Worm (Caenorhabditis elegans) whole organism, L1 larva: Measurements from ENCODE around the gene Y54E2A.9.

Experiments used
- alr-1 ChIP-seq: fragments of 200-800 bp; sonication (Bioruptor generic); optimal IDR thresholded peaks from 2 replicates; lab custom pipeline; 2018; ENCODE audit warnings: borderline replicate concordance, mild to moderate bottlenecking, missing genetic modification characterization, missing compliant biosample characterization
- blmp-1 ChIP-seq: fragments of 150-350 bp; optimal IDR thresholded peaks from 2 replicates; lab custom pipeline; 2014; ENCODE audit warnings: missing biosample characterization, missing genetic modification characterization
- ceh-8 ChIP-seq: fragments of 200-800 bp; sonication (Bioruptor generic); optimal IDR thresholded peaks from 2 replicates; lab custom pipeline; 2018; ENCODE audit warnings: mild to moderate bottlenecking, missing genetic modification characterization, moderate library complexity, missing compliant biosample characterization
- ceh-82 ChIP-seq, 3 experiments: fragments of 150-350 bp in 1 of 3; sonication (generic microtip) in 2 of 3; optimal IDR thresholded peaks; 2 replicates each; lab custom pipeline; 2014 to 2017; ENCODE audit warnings: missing biosample characterization in 3 of 3, missing genetic modification characterization in 3 of 3
- ceh-90 ChIP-seq: sonication (generic microtip); optimal IDR thresholded peaks from 2 replicates; lab custom pipeline; 2016; ENCODE audit warnings: missing genetic modification characterization, missing compliant biosample characterization
- dpl-1 ChIP-seq, 3 experiments: fragments of 150-350 bp in 2 of 3; sonication (generic microtip) in 1 of 3; optimal IDR thresholded peaks; 2 replicates each; lab custom pipeline; 2014 to 2017; ENCODE audit warnings: missing biosample characterization in 3 of 3, missing genetic modification characterization in 3 of 3, missing genetic modification reagents in 3 of 3
- dsc-1 ChIP-seq: sonication (generic microtip); optimal IDR thresholded peaks from 2 replicates; lab custom pipeline; 2016; ENCODE audit warnings: mild to moderate bottlenecking, missing genetic modification characterization, missing compliant biosample characterization
- efl-1 ChIP-seq, 4 experiments: fragments of 150-350 bp; optimal IDR thresholded peaks in 3 of 4; peaks in 1 of 4; 1 replicate in 1 of 4; 2 replicates in 3 of 4; lab custom pipeline; 2014; ENCODE audit warnings: missing biosample characterization in 2 of 4, missing genetic modification characterization in 2 of 4, missing genetic modification reagents in 2 of 4
- efl-3 ChIP-seq: fragments of 200-800 bp; sonication (Bioruptor generic); optimal IDR thresholded peaks from 2 replicates; lab custom pipeline; 2018; ENCODE audit warnings: mild to moderate bottlenecking, missing genetic modification characterization, missing compliant biosample characterization
- egl-27 ChIP-seq, 2 experiments: fragments of 150-350 bp in 1 of 2; sonication (generic microtip); optimal IDR thresholded peaks; 3 replicates each; lab custom pipeline; 2017 to 2018; ENCODE audit warnings: missing biosample characterization in 2 of 2, missing genetic modification characterization in 2 of 2, missing genetic modification reagents in 2 of 2
- fkh-4 ChIP-seq: sonication (generic microtip); optimal IDR thresholded peaks from 2 replicates; lab custom pipeline; 2016; ENCODE audit warnings: missing compliant biosample characterization, missing genetic modification characterization, borderline replicate concordance
- fkh-8 ChIP-seq: sonication (generic microtip); optimal IDR thresholded peaks from 2 replicates; lab custom pipeline; 2016; ENCODE audit warnings: mild to moderate bottlenecking, missing genetic modification characterization, missing compliant biosample characterization
- fos-1 ChIP-seq: fragments of 150-350 bp; optimal IDR thresholded peaks from 2 replicates; lab custom pipeline; 2014; ENCODE audit warnings: missing biosample characterization, missing genetic modification characterization
- grh-1 ChIP-seq: fragments of 200-800 bp; sonication (Bioruptor generic); IDR thresholded peaks from 2 replicates; pipeline ENCODE4 v1.3.6; 2022; ENCODE audit warnings: missing genetic modification reagents, missing genetic modification characterization, missing compliant biosample characterization
- hlh-17 ChIP-seq: fragments of 200-800 bp; sonication (Bioruptor generic); optimal IDR thresholded peaks from 2 replicates; lab custom pipeline; 2018; ENCODE audit warnings: missing genetic modification characterization, mild to moderate bottlenecking, missing compliant biosample characterization, moderate library complexity, borderline replicate concordance
- irx-1 ChIP-seq: sonication (generic microtip); optimal IDR thresholded peaks from 2 replicates; lab custom pipeline; 2016; ENCODE audit warnings: missing genetic modification characterization, missing compliant biosample characterization
- jun-1 ChIP-seq: fragments of 150-350 bp; optimal IDR thresholded peaks from 2 replicates; lab custom pipeline; 2014; ENCODE audit warnings: missing biosample characterization, missing genetic modification reagents, missing genetic modification characterization
- lin-14 ChIP-seq: fragments of 200-800 bp; sonication (Bioruptor generic); optimal IDR thresholded peaks from 2 replicates; lab custom pipeline; 2018; ENCODE audit warnings: mild to moderate bottlenecking, missing genetic modification characterization, moderate library complexity, missing compliant biosample characterization
- lsy-2 ChIP-seq, 2 experiments: fragments of 150-350 bp; optimal IDR thresholded peaks; 2 replicates each; lab custom pipeline; 2014; ENCODE audit warnings: missing biosample characterization in 2 of 2, missing genetic modification characterization in 2 of 2
- mep-1 ChIP-seq: fragments of 150-350 bp; optimal IDR thresholded peaks from 2 replicates; lab custom pipeline; 2014; ENCODE audit warnings: missing biosample characterization, missing genetic modification characterization
- nhr-11 ChIP-seq: fragments of 150-350 bp; optimal IDR thresholded peaks from 2 replicates; lab custom pipeline; 2014; ENCODE audit warnings: missing biosample characterization, missing genetic modification characterization
- nhr-12 ChIP-seq: sonication (generic microtip); optimal IDR thresholded peaks from 2 replicates; lab custom pipeline; 2017; ENCODE audit warnings: missing biosample characterization, missing genetic modification characterization
- nhr-28 ChIP-seq: fragments of 150-350 bp; optimal IDR thresholded peaks from 2 replicates; lab custom pipeline; 2014; ENCODE audit warnings: missing biosample characterization, missing genetic modification characterization
- nhr-47 ChIP-seq: sonication (generic microtip); optimal IDR thresholded peaks from 2 replicates; lab custom pipeline; 2016; ENCODE audit warnings: mild to moderate bottlenecking, missing genetic modification characterization, moderate library complexity, missing compliant biosample characterization
- nhr-71 ChIP-seq: sonication (generic microtip); optimal IDR thresholded peaks from 2 replicates; lab custom pipeline; 2016; ENCODE audit warnings: mild to moderate bottlenecking, missing genetic modification characterization, moderate library complexity, missing compliant biosample characterization
- nhr-77 ChIP-seq: fragments of 150-350 bp; optimal IDR thresholded peaks from 2 replicates; lab custom pipeline; 2014; ENCODE audit warnings: missing biosample characterization, missing genetic modification characterization
- pag-3 ChIP-seq: sonication (generic microtip); optimal IDR thresholded peaks from 2 replicates; lab custom pipeline; 2017; ENCODE audit warnings: missing genetic modification characterization, mild to moderate bottlenecking, missing compliant biosample characterization, antibody characterized with exemption, borderline replicate concordance; ENCODE audit not compliant: insufficient read depth
- pqm-1 ChIP-seq: sonication (generic microtip); optimal IDR thresholded peaks from 3 replicates; lab custom pipeline; 2017; ENCODE audit warnings: missing biosample characterization, missing genetic modification characterization
- skn-1 ChIP-seq: fragments of 150-350 bp; optimal IDR thresholded peaks from 2 replicates; lab custom pipeline; 2014; ENCODE audit warnings: missing biosample characterization, missing genetic modification characterization
- snpc-4 ChIP-seq: fragments of 150-350 bp; optimal IDR thresholded peaks from 2 replicates; lab custom pipeline; 2014; ENCODE audit warnings: missing biosample characterization, missing genetic modification characterization
- snu-23 ChIP-seq: sonication (generic microtip); optimal IDR thresholded peaks from 2 replicates; lab custom pipeline; 2016; ENCODE audit warnings: missing genetic modification characterization, missing compliant biosample characterization
- unc-130 ChIP-seq: fragments of 150-350 bp; optimal IDR thresholded peaks from 2 replicates; lab custom pipeline; 2017; ENCODE audit warnings: missing biosample characterization, missing genetic modification characterization, inconsistent platforms
- unc-30 ChIP-seq: sonication (generic microtip); optimal IDR thresholded peaks from 2 replicates; lab custom pipeline; 2017; ENCODE audit warnings: missing biosample characterization, missing genetic modification characterization
- unc-86 ChIP-seq: sonication (generic microtip); optimal IDR thresholded peaks from 2 replicates; lab custom pipeline; 2016; ENCODE audit warnings: missing genetic modification characterization, missing compliant biosample characterization
- unc-98 ChIP-seq: fragments of 200-800 bp; sonication (Bioruptor generic); IDR thresholded peaks from 2 replicates; pipeline ENCODE4 v1.3.6; 2022; ENCODE audit warnings: missing genetic modification characterization, missing compliant biosample characterization
- vab-15 ChIP-seq: sonication (generic microtip); optimal IDR thresholded peaks from 2 replicates; lab custom pipeline; 2017; ENCODE audit warnings: missing genotype, mild to moderate bottlenecking, missing genetic modification characterization, missing compliant biosample characterization
- xbp-1 ChIP-seq: sonication (generic microtip); optimal IDR thresholded peaks from 2 replicates; lab custom pipeline; 2016; ENCODE audit warnings: missing genetic modification characterization, missing compliant biosample characterization
- zip-4 ChIP-seq: fragments of 200-800 bp; sonication (Bioruptor generic); optimal IDR thresholded peaks from 2 replicates; lab custom pipeline; 2018; ENCODE audit warnings: mild to moderate bottlenecking, missing genetic modification characterization, moderate library complexity, missing compliant biosample characterization

Y54E2A.9 gene

DNA sequence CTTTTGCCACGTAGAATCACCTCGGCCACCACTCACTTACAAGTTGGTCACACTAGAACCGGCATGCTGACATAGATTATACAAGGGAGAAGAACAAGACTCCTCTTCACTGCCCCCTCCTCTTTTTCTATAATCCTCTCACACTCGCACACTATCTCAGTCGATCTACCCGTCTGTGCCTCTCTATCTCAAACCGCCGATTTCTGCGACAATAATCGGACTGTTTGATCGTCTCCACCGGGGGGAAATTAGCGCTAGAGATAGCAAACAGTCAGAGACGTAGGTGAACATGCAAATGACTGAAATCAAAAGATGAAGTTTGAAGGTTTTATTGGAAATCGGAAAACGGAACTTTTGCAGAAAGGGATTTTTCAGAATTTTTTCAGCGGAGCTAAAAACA lies 36.6 kb upstream of the Y54E2A.9 start (continued):
- TF ChIP-seq skn-1 (tag; lab: Kevin White, UChicago) (peak; percentile 53), zip-4 (GFP tag; lab: Kevin White, UChicago) (peak; percentile 21), alr-1 (tag; lab: Kevin White, UChicago) (no peak), hlh-17 (GFP tag; lab: Kevin White, UChicago) (no peak), lsy-2 (tag; optimal IDR thresholded peaks at IDR 0.05; lab: Kevin White, UChicago) (peak; percentile 62 to 68), pqm-1 (tag; lab: Kevin White, UChicago) (no peak), ceh-82 (tag; optimal IDR thresholded peaks at IDR 0.05; lab: Kevin White, UChicago) (peak; percentile 3 to 40 (median 6)), xbp-1 (tag; lab: Kevin White, UChicago) (peak; percentile 58), unc-86 (no peak), fkh-4 (tag; lab: Kevin White, UChicago) (peak; percentile 23), pag-3 (no peak), nhr-77 (tag; lab: Kevin White, UChicago) (peak; percentile 96), nhr-11 (tag; lab: Kevin White, UChicago) (peak; percentile 1), grh-1 (GFP tag; lab: Robert Waterston, UW) (peak; percentile 85), efl-3 (GFP tag; lab: Kevin White, UChicago) (no peak), egl-27 (tag; optimal IDR thresholded peaks at IDR 0.05; lab: Kevin White, UChicago) (no peak), efl-1 (optimal IDR thresholded peaks at IDR 0.05; lab: Kevin White, UChicago) (peak; percentile 78 to 84), efl-1 (GFP tag; optimal IDR thresholded peaks at IDR 0.05 in 1 of 2; lab: Kevin White, UChicago) (peak; percentile 55 to 96), ceh-90 (tag; lab: Kevin White, UChicago) (no peak), unc-130 (no peak), snu-23 (GFP tag; lab: Kevin White, UChicago) (peak; percentile 87), snpc-4 (peak; percentile 41), jun-1 (tag; lab: Kevin White, UChicago) (peak; percentile 71), vab-15 (tag; lab: Kevin White, UChicago) (peak; percentile 38)

DNA sequence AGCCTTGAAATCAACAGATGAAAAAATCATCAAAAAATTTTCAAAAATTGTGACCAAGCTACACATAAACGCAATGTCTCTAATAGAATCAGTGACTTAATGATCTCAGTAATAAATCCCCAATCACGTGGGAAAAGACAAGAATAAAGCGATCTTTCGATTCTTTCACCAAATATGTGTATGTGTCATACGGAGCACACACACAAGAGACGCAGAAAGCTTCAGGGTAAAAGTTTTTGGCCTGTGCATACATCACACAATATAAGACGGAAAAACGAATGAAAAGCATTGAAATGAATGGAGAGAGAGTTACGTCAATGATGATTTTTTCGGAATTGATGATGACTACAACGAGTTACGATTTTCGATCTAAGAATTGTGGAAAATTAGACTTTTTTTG lies 34.7 kb upstream of the Y54E2A.9 start:
- TF ChIP-seq nhr-28 (tag; lab: Kevin White, UChicago) (no peak), irx-1 (no peak), fkh-8 (tag; lab: Kevin White, UChicago) (peak; percentile 53), blmp-1 (tag; lab: Kevin White, UChicago) (no peak), nhr-71 (tag; lab: Kevin White, UChicago) (peak; percentile 52), dsc-1 (tag; lab: Kevin White, UChicago) (peak; percentile 63), nhr-12 (tag; lab: Kevin White, UChicago) (no peak), nhr-47 (peak; percentile 33), unc-86 (no peak), lin-14 (GFP tag; lab: Kevin White, UChicago) (peak; percentile 23), ceh-8 (GFP tag; lab: Kevin White, UChicago) (peak; percentile 23), mep-1 (tag; lab: Kevin White, UChicago) (peak; percentile 18), unc-98 (GFP tag; lab: Robert Waterston, UW) (no peak), fos-1 (tag; lab: Kevin White, UChicago) (peak; percentile 5), efl-1 (optimal IDR thresholded peaks at IDR 0.05; lab: Kevin White, UChicago) (no peak), efl-1 (GFP tag; optimal IDR thresholded peaks at IDR 0.05 in 1 of 2; lab: Kevin White, UChicago) (peak in 1 of 2 experiments; percentile 50), dpl-1 (GFP tag; optimal IDR thresholded peaks at IDR 0.05; lab: Kevin White, UChicago) (peak in 1 of 3 experiments; percentile 13), unc-30 (tag; lab: Kevin White, UChicago) (no peak)
